Worm (Caenorhabditis elegans) whole organism, young adult: ENCODE measurements around the gene W02D7.12.
A peak's percentile ranks its signal among the peaks of the same experiment; 100 is the strongest.

Source experiments
- B0336.3 ChIP-seq: fragments of 200-800 bp; sonication (Bioruptor generic); IDR thresholded peaks from 2 replicates; pipeline ENCODE4 v1.3.6; 2022; ENCODE audit warnings: missing genetic modification characterization, missing compliant biosample characterization
- F49E8.2 ChIP-seq: sonication (generic microtip); optimal IDR thresholded peaks from 3 replicates; lab custom pipeline; 2017; ENCODE audit warnings: missing genetic modification characterization, mild to moderate bottlenecking, missing compliant biosample characterization, antibody characterized with exemption, moderate library complexity; ENCODE audit not compliant: insufficient read depth
- K12H6.12 ChIP-seq: fragments of 200-800 bp; sonication (Bioruptor generic); optimal IDR thresholded peaks from 2 replicates; lab custom pipeline; 2018; ENCODE audit warnings: mild to moderate bottlenecking, missing genetic modification characterization, missing compliant biosample characterization
- Y67H2A.10 ChIP-seq: fragments of 200-800 bp; sonication (Bioruptor generic); conservative IDR thresholded peaks from 2 replicates; pipeline ENCODE4 v1.3.6; 2022; ENCODE audit warnings: missing genetic modification reagents, missing genetic modification characterization, missing compliant biosample characterization
- Y95B8A.8 ChIP-seq: fragments of 200-800 bp; sonication (Bioruptor generic); IDR thresholded peaks from 2 replicates; pipeline ENCODE4 v1.3.6; 2022; ENCODE audit warnings: missing genetic modification reagents, missing genetic modification characterization, missing compliant biosample characterization
- ama-1 ChIP-seq, 3 experiments: fragments of 150-350 bp in 1 of 3; sonication (generic microtip) in 2 of 3; optimal IDR thresholded peaks; 2 replicates each; lab custom pipeline; 2014 to 2018; ENCODE audit warnings: missing biosample characterization in 2 of 3, missing genetic modification characterization in 2 of 3, missing genetic modification reagents in 2 of 3
- atf-7 ChIP-seq: sonication (generic microtip); optimal IDR thresholded peaks from 2 replicates; lab custom pipeline; 2017; ENCODE audit warnings: mild to moderate bottlenecking, missing genetic modification characterization, missing compliant biosample characterization
- attf-5 ChIP-seq: fragments of 200-800 bp; sonication (Bioruptor generic); optimal IDR thresholded peaks from 2 replicates; lab custom pipeline; 2018; ENCODE audit warnings: mild to moderate bottlenecking, missing genetic modification characterization, missing compliant biosample characterization
- bed-2 ChIP-seq: fragments of 200-800 bp; sonication (Bioruptor generic); IDR thresholded peaks from 2 replicates; pipeline ENCODE4 v1.3.6; 2022; ENCODE audit warnings: missing genetic modification reagents, missing genetic modification characterization, missing compliant biosample characterization
- ccch-3 ChIP-seq: fragments of 200-800 bp; sonication (Bioruptor generic); optimal IDR thresholded peaks from 2 replicates; lab custom pipeline; 2018; ENCODE audit warnings: mild to moderate bottlenecking, missing genetic modification characterization, missing compliant biosample characterization
- cebp-1 ChIP-seq, 2 experiments: fragments of 200-800 bp in 1 of 2; sonication (Bioruptor generic) in 1 of 2; sonication (generic microtip) in 1 of 2; IDR thresholded peaks in 1 of 2; optimal IDR thresholded peaks in 1 of 2; 2 replicates each; pipeline versions ENCODE4 v1.3.6 to Lab custom; 2017 to 2022; ENCODE audit warnings: missing compliant biosample characterization in 2 of 2, missing genetic modification characterization in 2 of 2, mild to moderate bottlenecking in 1 of 2, missing genetic modification reagents in 1 of 2, moderate library complexity in 1 of 2
- cebp-2 ChIP-seq: fragments of 200-800 bp; sonication (Bioruptor generic); IDR thresholded peaks from 2 replicates; pipeline ENCODE4 v1.3.6; 2022; ENCODE audit warnings: missing genetic modification characterization, missing compliant biosample characterization
- ceh-79 ChIP-seq: sonication (generic microtip); optimal IDR thresholded peaks from 2 replicates; lab custom pipeline; 2017; ENCODE audit warnings: mild to moderate bottlenecking, missing genetic modification characterization, missing compliant biosample characterization
- dpff-1 ChIP-seq: sonication (generic microtip); optimal IDR thresholded peaks from 2 replicates; lab custom pipeline; 2017; ENCODE audit warnings: mild to moderate bottlenecking, missing genetic modification characterization, missing compliant biosample characterization
- dpl-1 ChIP-seq: fragments of 150-350 bp; optimal IDR thresholded peaks from 2 replicates; lab custom pipeline; 2014; ENCODE audit warnings: missing biosample characterization, missing genetic modification reagents, missing genetic modification characterization
- efl-1 ChIP-seq: fragments of 150-350 bp; optimal IDR thresholded peaks from 2 replicates; lab custom pipeline; 2014; ENCODE audit warnings: missing biosample characterization, missing genetic modification reagents, missing genetic modification characterization
- egl-18 ChIP-seq: fragments of 200-800 bp; sonication (Bioruptor generic); IDR thresholded peaks from 2 replicates; pipeline ENCODE4 v1.3.6; 2022; ENCODE audit warnings: missing genetic modification reagents, missing genetic modification characterization, missing compliant biosample characterization
- egl-44 ChIP-seq: fragments of 200-800 bp; sonication (Bioruptor generic); IDR thresholded peaks from 2 replicates; pipeline ENCODE4 v1.3.6; 2022; ENCODE audit warnings: missing genetic modification reagents, missing genetic modification characterization, missing compliant biosample characterization
- ekl-4 ChIP-seq: fragments of 200-800 bp; sonication (Bioruptor generic); IDR thresholded peaks from 2 replicates; pipeline ENCODE4 v1.3.6; 2022; ENCODE audit warnings: missing genetic modification reagents, missing genetic modification characterization, missing compliant biosample characterization
- ets-4 ChIP-seq: fragments of 200-800 bp; sonication (Bioruptor generic); optimal IDR thresholded peaks from 2 replicates; lab custom pipeline; 2018; ENCODE audit warnings: mild to moderate bottlenecking, missing genetic modification characterization, missing compliant biosample characterization
- hmg-20 ChIP-seq: fragments of 200-800 bp; sonication (Bioruptor generic); IDR thresholded peaks from 2 replicates; pipeline ENCODE4 v1.3.6; 2022; ENCODE audit warnings: missing genetic modification reagents, missing genetic modification characterization, missing compliant biosample characterization
- let-607 ChIP-seq, 2 experiments: fragments of 200-800 bp in 1 of 2; sonication (Bioruptor generic) in 1 of 2; sonication (generic microtip) in 1 of 2; optimal IDR thresholded peaks; 2 replicates each; lab custom pipeline; 2016 to 2018; ENCODE audit warnings: mild to moderate bottlenecking in 2 of 2, missing compliant biosample characterization in 2 of 2, missing genetic modification characterization in 2 of 2, moderate library complexity in 2 of 2, missing genotype in 1 of 2
- lin-40 ChIP-seq: sonication (generic microtip); optimal IDR thresholded peaks from 2 replicates; lab custom pipeline; 2016; ENCODE audit warnings: missing genetic modification characterization, mild to moderate bottlenecking, missing compliant biosample characterization, missing genotype, missing genetic modification reagents
- lsl-1 ChIP-seq: fragments of 200-800 bp; sonication (Bioruptor generic); optimal IDR thresholded peaks from 2 replicates; lab custom pipeline; 2018; ENCODE audit warnings: mild to moderate bottlenecking, missing genetic modification characterization, moderate library complexity, missing compliant biosample characterization
- lsy-27 ChIP-seq: sonication (generic microtip); optimal IDR thresholded peaks from 2 replicates; lab custom pipeline; 2017; ENCODE audit warnings: missing genetic modification characterization, mild to moderate bottlenecking, missing compliant biosample characterization, antibody characterized with exemption, missing genotype, borderline replicate concordance; ENCODE audit not compliant: insufficient read depth
- mel-28 ChIP-seq: sonication (generic microtip); optimal IDR thresholded peaks from 2 replicates; lab custom pipeline; 2016; ENCODE audit warnings: borderline replicate concordance, mild to moderate bottlenecking, missing genetic modification characterization, missing compliant biosample characterization
- nfyb-1 ChIP-seq: fragments of 200-800 bp; sonication (Bioruptor generic); IDR thresholded peaks from 2 replicates; pipeline ENCODE4 v1.3.6; 2022; ENCODE audit warnings: missing genetic modification reagents, missing genetic modification characterization, missing compliant biosample characterization
- nhr-120 ChIP-seq: fragments of 200-800 bp; sonication (Bioruptor generic); IDR thresholded peaks from 2 replicates; pipeline ENCODE4 v1.3.6; 2022; ENCODE audit warnings: missing genetic modification characterization, missing compliant biosample characterization
- nhr-80 ChIP-seq: sonication (generic microtip); optimal IDR thresholded peaks from 2 replicates; lab custom pipeline; 2016; ENCODE audit warnings: missing genetic modification characterization, missing compliant biosample characterization
- nhr-90 ChIP-seq: sonication (generic microtip); optimal IDR thresholded peaks from 2 replicates; lab custom pipeline; 2016; ENCODE audit warnings: missing genotype, mild to moderate bottlenecking, missing genetic modification characterization, missing compliant biosample characterization
- pbrm-1 ChIP-seq: fragments of 200-800 bp; sonication (Bioruptor generic); IDR thresholded peaks from 2 replicates; pipeline ENCODE4 v1.3.6; 2022; ENCODE audit warnings: missing genetic modification reagents, missing genetic modification characterization, missing compliant biosample characterization
- sdz-38 ChIP-seq: sonication (generic microtip); optimal IDR thresholded peaks from 2 replicates; lab custom pipeline; 2016; ENCODE audit warnings: missing genotype, missing genetic modification characterization, missing compliant biosample characterization
- sea-2 ChIP-seq: fragments of 200-800 bp; sonication (Bioruptor generic); IDR thresholded peaks from 2 replicates; pipeline ENCODE4 v1.3.6; 2022; ENCODE audit warnings: missing genetic modification characterization, missing compliant biosample characterization
- snpc-1.1 ChIP-seq: sonication (generic microtip); optimal IDR thresholded peaks from 2 replicates; lab custom pipeline; 2017; ENCODE audit warnings: missing genetic modification characterization, mild to moderate bottlenecking, missing compliant biosample characterization, antibody characterized with exemption, moderate library complexity, missing genotype, missing genetic modification reagents; ENCODE audit not compliant: insufficient read depth
- snpc-1.3 ChIP-seq: sonication (generic microtip); optimal IDR thresholded peaks from 2 replicates; lab custom pipeline; 2017; ENCODE audit warnings: missing genetic modification characterization, mild to moderate bottlenecking, missing compliant biosample characterization, antibody characterized with exemption, moderate library complexity, missing genotype, missing genetic modification reagents; ENCODE audit not compliant: insufficient read depth
- snpc-3.4 ChIP-seq: sonication (generic microtip); optimal IDR thresholded peaks from 2 replicates; lab custom pipeline; 2017; ENCODE audit warnings: missing genetic modification characterization, mild to moderate bottlenecking, missing compliant biosample characterization, antibody characterized with exemption, moderate library complexity, missing genotype, missing genetic modification reagents
- snpc-4 ChIP-seq, 5 experiments: fragments of 150-350 bp in 1 of 5; sonication (generic microtip) in 4 of 5; optimal IDR thresholded peaks; 2 replicates each; lab custom pipeline; 2014 to 2018; ENCODE audit warnings: missing genetic modification characterization in 5 of 5, missing biosample characterization in 3 of 5, antibody characterized with exemption in 2 of 5, mild to moderate bottlenecking in 2 of 5, missing compliant biosample characterization in 2 of 5, missing genotype in 2 of 5, moderate library complexity in 2 of 5, missing genetic modification reagents in 1 of 5
- somi-1 ChIP-seq: fragments of 200-800 bp; sonication (Bioruptor generic); optimal IDR thresholded peaks from 2 replicates; lab custom pipeline; 2018; ENCODE audit warnings: mild to moderate bottlenecking, missing genetic modification characterization, missing compliant biosample characterization
- tbp1 ChIP-seq: fragments of 200-800 bp; sonication (Bioruptor generic); optimal IDR thresholded peaks from 2 replicates; lab custom pipeline; 2018; ENCODE audit warnings: mild to moderate bottlenecking, missing genetic modification characterization, missing compliant biosample characterization
- tlf-1 ChIP-seq: fragments of 200-800 bp; sonication (Bioruptor generic); optimal IDR thresholded peaks from 2 replicates; lab custom pipeline; 2018; ENCODE audit warnings: mild to moderate bottlenecking, missing genetic modification characterization, missing compliant biosample characterization
- xnd-1 ChIP-seq: sonication (generic microtip); optimal IDR thresholded peaks from 2 replicates; lab custom pipeline; 2016; ENCODE audit warnings: missing genotype, missing genetic modification reagents, missing genetic modification characterization, missing compliant biosample characterization
- zim-3 ChIP-seq: sonication (generic microtip); optimal IDR thresholded peaks from 2 replicates; lab custom pipeline; 2017; ENCODE audit warnings: mild to moderate bottlenecking, missing genetic modification characterization, moderate library complexity, missing compliant biosample characterization
- ztf-22 ChIP-seq: fragments of 200-800 bp; sonication (Bioruptor generic); optimal IDR thresholded peaks from 2 replicates; lab custom pipeline; 2018; ENCODE audit warnings: mild to moderate bottlenecking, missing genetic modification characterization, moderate library complexity, missing compliant biosample characterization
- ztf-25 ChIP-seq: fragments of 200-800 bp; sonication (Bioruptor generic); IDR thresholded peaks from 2 replicates; pipeline ENCODE4 v1.3.6; 2022; ENCODE audit warnings: missing genetic modification reagents, missing genetic modification characterization, missing compliant biosample characterization

The W02D7.12 gene

ce11 chrV:8268902-8269301, 42.4 kb upstream of the W02D7.12 start, which contains the start of the genes asp-6 and asp-12:
TSS of gene asp-6 (minus strand) at chrV:8268937.
TSS of gene asp-12 (plus strand) at chrV:8269210.
- peak; percentile 80 for TF ChIP-seq nhr-80 (tag; lab: Kevin White, UChicago)
- no peak for TF ChIP-seq lsl-1 (GFP tag; lab: Kevin White, UChicago)
- TF ChIP-seq tbp1 = no peak

- TF ChIP-seq ekl-4 (GFP tag; lab: Robert Waterston, UW) = no peak
- TF ChIP-seq dpff-1 (tag; lab: Kevin White, UChicago) = no peak
- TF ChIP-seq ceh-79 (tag; lab: Kevin White, UChicago) = no peak
- TF ChIP-seq nfyb-1 (GFP tag; lab: Robert Waterston, UW) = no peak
- no peak for TF ChIP-seq snpc-3.4
- TF ChIP-seq egl-18 = no peak
- no peak for TF ChIP-seq nhr-120 (GFP tag; lab: Robert Waterston, UW)
- TF ChIP-seq F49E8.2 (tag; lab: Kevin White, UChicago) = no peak
- TF ChIP-seq lin-40 (tag; lab: Kevin White, UChicago) = no peak
- TF ChIP-seq let-607 (tag; optimal IDR thresholded peaks at IDR 0.05; lab: Kevin White, UChicago) = peak in 1 of 2 experiments; percentile 18
- TF ChIP-seq B0336.3 (GFP tag; lab: Robert Waterston, UW) = 0 out of 2 replicates have a peak, but pooled peaks have one; percentile 26
- no peak for TF ChIP-seq K12H6.12
- no peak for TF ChIP-seq Y67H2A.10 (GFP tag; lab: Robert Waterston, UW)
- TF ChIP-seq nhr-90 (tag; lab: Kevin White, UChicago) = peak; percentile 5
- TF ChIP-seq zim-3 (tag; lab: Kevin White, UChicago) = no peak
- peak; percentile 19 for TF ChIP-seq ztf-22 (GFP tag; lab: Kevin White, UChicago)
- TF ChIP-seq ama-1 (optimal IDR thresholded peaks at IDR 0.05; lab: Kevin White, UChicago) = no peak
- no peak for TF ChIP-seq ama-1 (GFP tag; optimal IDR thresholded peaks at IDR 0.05; lab: Kevin White, UChicago)
- no peak for TF ChIP-seq sdz-38 (tag; lab: Kevin White, UChicago)
- TF ChIP-seq xnd-1 (tag; lab: Kevin White, UChicago) = no peak
- no peak for TF ChIP-seq lsy-27 (tag; lab: Kevin White, UChicago)
- no peak for TF ChIP-seq snpc-1.1 (tag; lab: Kevin White, UChicago)
- TF ChIP-seq ccch-3 = no peak
- no peak for TF ChIP-seq pbrm-1 (GFP tag; lab: Robert Waterston, UW)
- no peak for TF ChIP-seq snpc-4 (GFP tag; optimal IDR thresholded peaks at IDR 0.05; lab: Kevin White, UChicago)
- no peak for TF ChIP-seq snpc-4 (tag; optimal IDR thresholded peaks at IDR 0.05; lab: Kevin White, UChicago)
- no peak for TF ChIP-seq Y95B8A.8 (GFP tag; lab: Robert Waterston, UW)
- TF ChIP-seq bed-2 = no peak
- TF ChIP-seq snpc-1.3 (tag; lab: Kevin White, UChicago) = no peak
- no peak for TF ChIP-seq efl-1
- TF ChIP-seq attf-5 (GFP tag; lab: Kevin White, UChicago) = no peak
- TF ChIP-seq hmg-20 (GFP tag; lab: Robert Waterston, UW) = no peak
- no peak for TF ChIP-seq somi-1 (GFP tag; lab: Kevin White, UChicago)
- TF ChIP-seq tbp1 = peak; percentile 9
- peak; percentile 35 for TF ChIP-seq ets-4 (GFP tag; lab: Kevin White, UChicago)
- TF ChIP-seq atf-7 (tag; lab: Kevin White, UChicago) = peak; percentile 86
- no peak for TF ChIP-seq cebp-1 (GFP tag; IDR thresholded peaks at IDR 0.05; lab: Robert Waterston, UW)
- TF ChIP-seq cebp-1 (tag; optimal IDR thresholded peaks at IDR 0.05; lab: Kevin White, UChicago) = peak; percentile 16
- no peak for TF ChIP-seq dpl-1
- no peak for TF ChIP-seq mel-28 (tag; lab: Kevin White, UChicago)
- TF ChIP-seq nhr-80 (tag; lab: Kevin White, UChicago) = peak; percentile 69
- TF ChIP-seq tlf-1 (GFP tag; lab: Kevin White, UChicago) = no peak
- TF ChIP-seq ztf-25 (GFP tag; lab: Robert Waterston, UW) = no peak
- no peak for TF ChIP-seq cebp-2 (GFP tag; lab: Robert Waterston, UW)
- no peak for TF ChIP-seq egl-44 (GFP tag; lab: Robert Waterston, UW)
- no peak for TF ChIP-seq sea-2 (GFP tag; lab: Robert Waterston, UW)
These were observed 41.4 kb upstream of the W02D7.12 start for ce11 chrV:8269878-8270277.
